Fruit fly (Drosophila melanogaster) whole organism, prepupa: ENCODE data around the gene CG3407.
A peak's percentile ranks its signal among the peaks of the same experiment; 100 is the strongest.

ENCODE experiments used
- Blimp-1 ChIP-seq: fragments of 200-800 bp; sonication (Bioruptor generic); optimal IDR thresholded peaks from 3 replicates; lab custom pipeline; 2017; ENCODE audit warnings: missing biosample characterization, missing genetic modification characterization, mild to moderate bottlenecking, moderate library complexity, missing genetic modification reagents
- CG10669 ChIP-seq: fragments of 200-800 bp; sonication (Bioruptor generic); optimal IDR thresholded peaks from 3 replicates; lab custom pipeline; 2018; ENCODE audit warnings: missing biosample characterization, mild to moderate bottlenecking, missing genetic modification characterization, moderate library complexity
- CG11294 ChIP-seq: fragments of 200-800 bp; sonication (Bioruptor generic); IDR thresholded peaks from 2 replicates; pipeline ENCODE4 v1.3.6; 2022; ENCODE audit warnings: missing biosample characterization, missing genetic modification characterization
- CG11762 ChIP-seq: fragments of 200-800 bp; sonication (Bioruptor generic); optimal IDR thresholded peaks from 3 replicates; lab custom pipeline; 2016; ENCODE audit warnings: missing biosample characterization, missing genetic modification characterization; ENCODE audit not compliant: insufficient read depth
- CG11902 ChIP-seq: fragments of 200-800 bp; sonication (Bioruptor generic); optimal IDR thresholded peaks from 3 replicates; lab custom pipeline; 2016; ENCODE audit warnings: missing biosample characterization, missing genetic modification characterization
- CG15336 ChIP-seq: fragments of 200-800 bp; sonication (Bioruptor generic); IDR thresholded peaks from 2 replicates; pipeline ENCODE4 v1.3.6; 2022; ENCODE audit warnings: missing biosample characterization, missing genetic modification characterization
- CG1621 ChIP-seq: fragments of 200-800 bp; sonication (Bioruptor generic); optimal IDR thresholded peaks from 3 replicates; lab custom pipeline; 2018; ENCODE audit warnings: missing biosample characterization, mild to moderate bottlenecking, missing genetic modification characterization
- CG16779 ChIP-seq: fragments of 200-800 bp; sonication (Bioruptor generic); optimal IDR thresholded peaks from 3 replicates; lab custom pipeline; 2017; ENCODE audit warnings: missing biosample characterization, mild to moderate bottlenecking, missing genetic modification characterization
- CG32006 ChIP-seq: fragments of 200-800 bp; sonication (Bioruptor generic); optimal IDR thresholded peaks from 3 replicates; lab custom pipeline; 2017; ENCODE audit warnings: missing biosample characterization, mild to moderate bottlenecking, missing genetic modification characterization
- CG34406 ChIP-seq: fragments of 200-800 bp; sonication (Bioruptor generic); optimal IDR thresholded peaks from 3 replicates; lab custom pipeline; 2016; ENCODE audit warnings: missing biosample characterization, missing genetic modification characterization
- CG3919 ChIP-seq: fragments of 200-800 bp; sonication (Bioruptor generic); optimal IDR thresholded peaks from 3 replicates; lab custom pipeline; 2016; ENCODE audit warnings: missing biosample characterization, missing genetic modification characterization
- CG6163 ChIP-seq: fragments of 200-800 bp; sonication (Bioruptor generic); IDR thresholded peaks from 3 replicates; pipeline ENCODE4 v1.3.6; 2022; ENCODE audit warnings: missing biosample characterization, missing genetic modification characterization
- CG6276 ChIP-seq: fragments of 200-800 bp; sonication (Bioruptor generic); optimal IDR thresholded peaks from 2 replicates; lab custom pipeline; 2017; ENCODE audit warnings: missing biosample characterization, mild to moderate bottlenecking, missing genetic modification characterization
- CG6792 ChIP-seq: fragments of 200-800 bp; sonication (Bioruptor generic); optimal IDR thresholded peaks from 3 replicates; lab custom pipeline; 2016; ENCODE audit warnings: missing biosample characterization, missing genetic modification characterization
- CG6808 ChIP-seq: fragments of 200-800 bp; sonication (Bioruptor generic); optimal IDR thresholded peaks from 3 replicates; lab custom pipeline; 2017; ENCODE audit warnings: missing biosample characterization, missing genetic modification characterization, mild to moderate bottlenecking, moderate library complexity, missing genetic modification reagents
- CG6854 ChIP-seq: fragments of 200-800 bp; sonication (Bioruptor generic); optimal IDR thresholded peaks from 2 replicates; lab custom pipeline; 2017; ENCODE audit warnings: missing biosample characterization, mild to moderate bottlenecking, missing genetic modification characterization
- CG7368 ChIP-seq: fragments of 200-800 bp; sonication (Bioruptor generic); optimal IDR thresholded peaks from 3 replicates; lab custom pipeline; 2016; ENCODE audit warnings: missing biosample characterization, missing genetic modification characterization
- CG8119 ChIP-seq: fragments of 200-800 bp; sonication (Bioruptor generic); IDR thresholded peaks from 3 replicates; pipeline ENCODE4 v1.3.6; 2022; ENCODE audit warnings: missing biosample characterization, missing genetic modification characterization
- CG9139 ChIP-seq: fragments of 200-800 bp; sonication (Bioruptor generic); optimal IDR thresholded peaks from 3 replicates; lab custom pipeline; 2017; ENCODE audit warnings: missing biosample characterization, mild to moderate bottlenecking, missing genetic modification characterization
- Eip75B ChIP-seq: fragments of 200-800 bp; sonication (Bioruptor generic); optimal IDR thresholded peaks from 3 replicates; lab custom pipeline; 2016; ENCODE audit warnings: missing biosample characterization, missing genetic modification characterization
- Eip78C ChIP-seq: fragments of 200-800 bp; sonication (Bioruptor generic); peaks from one replicate; lab custom pipeline; 2016; ENCODE audit warnings: missing biosample characterization, missing genetic modification characterization
- Eip93F ChIP-seq: fragments of 200-800 bp; sonication (Bioruptor generic); optimal IDR thresholded peaks from 2 replicates; lab custom pipeline; 2016; ENCODE audit warnings: missing biosample characterization, mild to moderate bottlenecking, missing genetic modification characterization
- Ets21C ChIP-seq: fragments of 200-800 bp; sonication (Bioruptor generic); optimal IDR thresholded peaks from 3 replicates; lab custom pipeline; 2016; ENCODE audit warnings: missing biosample characterization, missing genetic modification characterization
- Ets96B ChIP-seq: fragments of 200-800 bp; optimal IDR thresholded peaks from 2 replicates; lab custom pipeline; 2019; ENCODE audit warnings: missing biosample characterization, mild to moderate bottlenecking, missing genetic modification characterization, moderate library complexity
- Gug ChIP-seq: fragments of 200-800 bp; sonication (Bioruptor generic); IDR thresholded peaks from 2 replicates; pipeline ENCODE4 v1.3.6; 2022; ENCODE audit warnings: missing biosample characterization, missing genetic modification characterization
- Hr38 ChIP-seq: sonication (Bioruptor generic); optimal IDR thresholded peaks from 2 replicates; lab custom pipeline; 2016; ENCODE audit warnings: missing biosample characterization, missing genetic modification characterization
- Hr39 ChIP-seq: fragments of 200-800 bp; sonication (Bioruptor generic); optimal IDR thresholded peaks from 2 replicates; lab custom pipeline; 2016; ENCODE audit warnings: missing biosample characterization, missing genetic modification characterization
- Hr4 ChIP-seq: fragments of 200-800 bp; sonication (Bioruptor generic); optimal IDR thresholded peaks from 3 replicates; lab custom pipeline; 2016; ENCODE audit warnings: missing biosample characterization, missing genetic modification characterization
- Lpt ChIP-seq: fragments of 200-800 bp; sonication (Bioruptor generic); optimal IDR thresholded peaks from 3 replicates; lab custom pipeline; 2016; ENCODE audit warnings: missing biosample characterization, missing genetic modification characterization
- Met ChIP-seq: fragments of 200-800 bp; sonication (Bioruptor generic); optimal IDR thresholded peaks from 3 replicates; lab custom pipeline; 2016; ENCODE audit warnings: missing biosample characterization, missing genetic modification characterization
- OdsH ChIP-seq: fragments of 200-800 bp; sonication (Bioruptor generic); optimal IDR thresholded peaks from 3 replicates; lab custom pipeline; 2016; ENCODE audit warnings: missing biosample characterization, missing genetic modification characterization
- Smox ChIP-seq: fragments of 200-800 bp; sonication (Bioruptor generic); optimal IDR thresholded peaks from 3 replicates; lab custom pipeline; 2016; ENCODE audit warnings: missing biosample characterization, missing genetic modification characterization
- Sox102F ChIP-seq: fragments of 200-800 bp; sonication (Bioruptor generic); optimal IDR thresholded peaks from 2 replicates; lab custom pipeline; 2016; ENCODE audit warnings: missing biosample characterization, mild to moderate bottlenecking, missing genetic modification characterization
- Sox14 ChIP-seq: fragments of 200-800 bp; sonication (Bioruptor generic); optimal IDR thresholded peaks from 3 replicates; lab custom pipeline; 2016; ENCODE audit warnings: missing biosample characterization, missing genetic modification characterization
- Sox15 ChIP-seq: fragments of 200-800 bp; sonication (Bioruptor generic); optimal IDR thresholded peaks from 3 replicates; lab custom pipeline; 2016; ENCODE audit warnings: missing biosample characterization, missing genetic modification characterization
- achi ChIP-seq: fragments of 200-800 bp; sonication (Bioruptor generic); optimal IDR thresholded peaks from 3 replicates; lab custom pipeline; 2016; ENCODE audit warnings: missing biosample characterization, missing genetic modification characterization
- cyc ChIP-seq: fragments of 200-800 bp; sonication (Bioruptor generic); optimal IDR thresholded peaks from 3 replicates; lab custom pipeline; 2016; ENCODE audit warnings: missing biosample characterization, missing genetic modification characterization
- dac ChIP-seq: fragments of 200-800 bp; sonication (Bioruptor generic); optimal IDR thresholded peaks from 2 replicates; lab custom pipeline; 2017; ENCODE audit warnings: missing biosample characterization, mild to moderate bottlenecking, missing genetic modification characterization
- dsx ChIP-seq: fragments of 200-800 bp; optimal IDR thresholded peaks from 3 replicates; lab custom pipeline; 2019; ENCODE audit warnings: missing biosample characterization, mild to moderate bottlenecking, missing genetic modification characterization, moderate library complexity; ENCODE audit not compliant: poor library complexity, severe bottlenecking
- eg ChIP-seq: fragments of 200-800 bp; sonication (Bioruptor generic); IDR thresholded peaks from 3 replicates; pipeline ENCODE4 v1.3.6; 2022; ENCODE audit warnings: missing biosample characterization, missing genetic modification characterization
- fkh ChIP-seq: fragments of 200-800 bp; sonication (Bioruptor generic); optimal IDR thresholded peaks from 3 replicates; lab custom pipeline; 2017; ENCODE audit warnings: missing biosample characterization, mild to moderate bottlenecking, missing genetic modification characterization, moderate library complexity
- lz ChIP-seq: fragments of 200-800 bp; sonication (Bioruptor generic); optimal IDR thresholded peaks from 3 replicates; lab custom pipeline; 2016; ENCODE audit warnings: missing biosample characterization, missing genetic modification characterization
- pdm3 ChIP-seq: fragments of 200-800 bp; sonication (Bioruptor generic); optimal IDR thresholded peaks from 3 replicates; lab custom pipeline; 2016; ENCODE audit warnings: missing biosample characterization, missing genetic modification characterization
- salr ChIP-seq, 2 experiments: fragments of 200-800 bp; sonication (Bioruptor generic); optimal IDR thresholded peaks; 3 replicates each; lab custom pipeline; 2016 to 2018; ENCODE audit warnings: missing biosample characterization in 2 of 2, missing genetic modification characterization in 2 of 2, mild to moderate bottlenecking in 1 of 2
- spab ChIP-seq: fragments of 200-800 bp; sonication (Bioruptor generic); optimal IDR thresholded peaks from 2 replicates; lab custom pipeline; 2017; ENCODE audit warnings: missing biosample characterization, mild to moderate bottlenecking, missing genetic modification characterization, missing genetic modification reagents
- svp ChIP-seq: fragments of 200-800 bp; sonication (Bioruptor generic); peaks from one replicate; lab custom pipeline; 2016; ENCODE audit warnings: missing biosample characterization, missing genetic modification characterization
- vri ChIP-seq: fragments of 200-800 bp; sonication (Bioruptor generic); optimal IDR thresholded peaks from 3 replicates; lab custom pipeline; 2016; ENCODE audit warnings: missing biosample characterization, mild to moderate bottlenecking, missing genetic modification characterization

Gene CG3407

DNA sequence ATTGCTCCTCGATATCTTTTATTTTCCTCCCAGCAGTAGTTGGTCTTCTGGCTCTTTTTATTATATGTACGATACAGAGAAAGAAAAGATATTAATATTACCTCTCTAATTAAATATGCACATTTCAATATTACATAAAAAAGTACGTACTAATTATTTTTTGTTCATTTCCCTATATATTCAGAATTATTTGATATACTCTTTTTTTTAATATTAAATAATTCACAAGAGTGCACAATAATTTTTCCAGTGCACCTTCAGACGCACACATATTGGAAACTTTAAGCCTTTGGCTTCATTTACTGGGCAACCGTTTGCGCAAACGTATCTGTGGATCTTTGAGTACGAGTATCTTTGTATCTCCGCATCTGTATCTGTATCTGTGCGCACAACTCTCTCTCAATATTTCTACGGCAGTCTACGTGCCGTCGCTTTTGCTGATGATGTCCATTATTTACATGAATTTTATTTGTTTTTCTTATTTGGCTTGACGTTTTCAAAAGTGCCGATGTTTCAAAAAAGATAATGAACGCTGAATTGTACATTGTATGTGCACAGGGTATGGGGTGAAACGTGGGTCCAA lies 36.5 kb downstream of the CG3407 start (continued):
- TF ChIP-seq Blimp-1 = peak; percentile 70
- peak; percentile 96 for TF ChIP-seq Eip78C (GFP tag; lab: Kevin White, UChicago)
- peak; percentile 91 for TF ChIP-seq eg (GFP tag; lab: Robert Waterston, UW)
- TF ChIP-seq lz (GFP tag; lab: Kevin White, UChicago) = peak; percentile 67
- TF ChIP-seq pdm3 (GFP tag; lab: Kevin White, UChicago) = peak; percentile 71
- peak; percentile 13 for TF ChIP-seq Hr39
- peak; percentile 89 for TF ChIP-seq achi
- TF ChIP-seq CG7368 (GFP tag; lab: Kevin White, UChicago) = peak; percentile 47
- TF ChIP-seq CG9139 (GFP tag; lab: Kevin White, UChicago) = peak; percentile 88
- peak; percentile 89 for TF ChIP-seq Gug (GFP tag; lab: Robert Waterston, UW)
- peak; percentile 68 for TF ChIP-seq CG1621 (tag; lab: Kevin White, UChicago)
- TF ChIP-seq CG6808 (GFP tag; lab: Kevin White, UChicago) = peak; percentile 90
- TF ChIP-seq Sox102F (GFP tag; lab: Kevin White, UChicago) = peak; percentile 76
- peak; percentile 68 for TF ChIP-seq vri (GFP tag; lab: Kevin White, UChicago)
- peak; percentile 84 for TF ChIP-seq OdsH (GFP tag; lab: Kevin White, UChicago)
- TF ChIP-seq CG6854 (GFP tag; lab: Kevin White, UChicago) = peak; percentile 69
- peak; percentile 69 for TF ChIP-seq dac (GFP tag; lab: Kevin White, UChicago)
- peak; percentile 83 for TF ChIP-seq spab
- TF ChIP-seq CG10669 = peak; percentile 83
- no peak for TF ChIP-seq Hr38 (GFP tag; lab: Kevin White, UChicago)
- peak; percentile 88 for TF ChIP-seq svp (GFP tag; lab: Kevin White, UChicago)
- peak; percentile 91 for TF ChIP-seq CG32006 (GFP tag; lab: Kevin White, UChicago)
- TF ChIP-seq Hr4 (GFP tag; lab: Kevin White, UChicago) = peak; percentile 78
- TF ChIP-seq dsx = peak; percentile 94
- TF ChIP-seq Smox (GFP tag; lab: Kevin White, UChicago) = peak; percentile 81
- TF ChIP-seq Met = peak; percentile 71
- TF ChIP-seq Sox15 (GFP tag; lab: Kevin White, UChicago) = peak; percentile 48
- peak; percentile 78 for TF ChIP-seq CG11294 (GFP tag; lab: Robert Waterston, UW)
- peak; percentile 94 for TF ChIP-seq CG15336
- TF ChIP-seq CG6276 = peak; percentile 81
- TF ChIP-seq CG6163 (GFP tag; lab: Robert Waterston, UW) = peak; percentile 89
- peak; percentile 74 for TF ChIP-seq cyc (GFP tag; lab: Kevin White, UChicago)
- peak; percentile 41 to 84 for TF ChIP-seq salr (GFP tag; optimal IDR thresholded peaks at IDR 0.05; lab: Kevin White, UChicago)
- peak; percentile 95 for TF ChIP-seq CG8119 (GFP tag; lab: Robert Waterston, UW)
- peak; percentile 84 for TF ChIP-seq Lpt (GFP tag; lab: Kevin White, UChicago)
- TF ChIP-seq Ets96B (tag; lab: Kevin White, UChicago) = peak; percentile 94

dm6 chr2L:3775767-3776351 lies 37.4 kb downstream of the CG3407 start:
- TF ChIP-seq CG6854 (GFP tag; lab: Kevin White, UChicago) (no peak), Ets96B (tag; lab: Kevin White, UChicago) (peak; percentile 56), CG16779 (tag; lab: Kevin White, UChicago) (no peak), CG6808 (GFP tag; lab: Kevin White, UChicago) (peak; percentile 16), CG11902 (GFP tag; lab: Kevin White, UChicago) (peak; percentile 33), CG10669 (peak; percentile 41), CG34406 (GFP tag; lab: Kevin White, UChicago) (peak; percentile 51), CG11762 (GFP tag; lab: Kevin White, UChicago) (no peak), Hr4 (GFP tag; lab: Kevin White, UChicago) (peak; percentile 42), dac (GFP tag; lab: Kevin White, UChicago) (no peak), CG15336 (no peak), Hr39 (peak; percentile 49), fkh (GFP tag; lab: Kevin White, UChicago) (peak; percentile 68), Sox102F (GFP tag; lab: Kevin White, UChicago) (peak; percentile 50), Eip93F (GFP tag; lab: Kevin White, UChicago) (no peak), CG7368 (GFP tag; lab: Kevin White, UChicago) (no peak), spab (peak; percentile 42), Met (peak; percentile 31), CG1621 (tag; lab: Kevin White, UChicago) (peak; percentile 29), Eip75B (GFP tag; lab: Kevin White, UChicago) (peak; percentile 29), Ets21C (GFP tag; lab: Kevin White, UChicago) (peak; percentile 27), Gug (GFP tag; lab: Robert Waterston, UW) (no peak), pdm3 (GFP tag; lab: Kevin White, UChicago) (peak; percentile 61), achi (peak; percentile 52), Sox14 (GFP tag; lab: Kevin White, UChicago) (peak; percentile 61), CG3919 (GFP tag; lab: Kevin White, UChicago) (peak; percentile 45), CG6792 (GFP tag; lab: Kevin White, UChicago) (peak; percentile 18), CG6163 (GFP tag; lab: Robert Waterston, UW) (peak; percentile 25; the same call in 2 of the 3 replicates)
